Fruit fly (Drosophila melanogaster) whole organism, larva: ENCODE results near the gene Atac3.
A peak's percentile ranks its signal among the peaks of the same experiment; 100 is the strongest.

Experiments
- noc ChIP-seq: fragments of 200-800 bp; sonication (Bioruptor generic); optimal IDR thresholded peaks from 3 replicates; lab custom pipeline; 2019; ENCODE audit warnings: missing biosample characterization, mild to moderate bottlenecking, missing genetic modification characterization, moderate library complexity

The Atac3 gene

DNA sequence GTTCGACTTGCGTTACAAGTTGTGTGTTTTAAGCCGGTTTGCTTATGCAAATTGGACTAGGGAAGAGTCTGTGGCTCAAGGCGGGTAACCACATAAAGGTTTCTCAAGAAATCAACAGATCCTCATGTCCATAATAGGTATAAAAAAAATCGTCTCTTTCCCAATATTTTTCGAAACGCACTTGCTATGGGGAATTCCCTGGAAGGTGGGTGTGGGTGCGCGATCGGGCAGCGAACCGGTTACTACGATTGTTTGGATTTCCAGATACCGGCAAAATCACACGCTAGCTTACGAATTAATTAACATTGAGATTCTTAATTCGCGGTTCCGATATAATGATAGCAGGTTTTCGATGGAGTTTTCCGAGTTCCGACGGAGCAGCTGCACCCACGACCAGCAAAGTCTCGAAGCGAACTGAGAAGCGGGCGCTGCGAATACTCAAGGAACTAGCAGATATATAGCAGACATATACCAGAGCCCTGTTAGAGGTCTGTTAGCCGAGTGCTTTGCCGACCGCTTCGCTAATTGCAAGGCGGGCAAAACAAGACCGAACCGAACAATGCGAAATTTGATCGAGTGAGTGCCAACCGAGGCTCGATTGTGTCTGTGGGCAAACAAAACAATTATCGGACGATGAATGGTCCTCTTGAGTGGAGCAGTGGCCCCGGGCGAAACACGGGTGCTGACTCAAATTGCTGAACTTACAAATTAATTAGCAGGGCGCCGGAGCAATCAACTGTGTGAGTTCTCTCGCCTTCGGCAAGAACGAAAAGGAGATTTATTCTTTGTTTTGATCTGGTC lies 13.5 kb upstream of the Atac3 start:
- peak; percentile 18 for TF ChIP-seq noc

DNA sequence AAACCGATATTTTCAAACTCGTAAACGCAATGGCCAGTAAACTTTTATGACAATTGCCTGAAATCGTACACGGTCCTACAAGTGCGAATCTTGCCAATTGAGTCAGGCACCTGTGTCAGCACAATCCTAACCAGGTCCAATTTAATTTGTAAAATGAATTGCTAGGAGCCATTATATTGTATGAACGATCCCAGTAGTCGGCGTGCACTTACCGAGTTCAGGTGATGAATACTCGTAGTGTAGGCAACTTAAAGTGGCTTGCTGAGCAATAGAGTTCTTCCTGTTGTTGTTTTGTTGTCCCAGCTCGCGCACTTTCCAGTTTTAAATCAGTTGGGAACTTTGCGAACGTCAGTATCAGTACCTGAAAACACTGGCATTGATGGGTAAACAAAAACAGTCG lies 12.8 kb upstream of the Atac3 start:
- TF ChIP-seq noc: no peak

DNA sequence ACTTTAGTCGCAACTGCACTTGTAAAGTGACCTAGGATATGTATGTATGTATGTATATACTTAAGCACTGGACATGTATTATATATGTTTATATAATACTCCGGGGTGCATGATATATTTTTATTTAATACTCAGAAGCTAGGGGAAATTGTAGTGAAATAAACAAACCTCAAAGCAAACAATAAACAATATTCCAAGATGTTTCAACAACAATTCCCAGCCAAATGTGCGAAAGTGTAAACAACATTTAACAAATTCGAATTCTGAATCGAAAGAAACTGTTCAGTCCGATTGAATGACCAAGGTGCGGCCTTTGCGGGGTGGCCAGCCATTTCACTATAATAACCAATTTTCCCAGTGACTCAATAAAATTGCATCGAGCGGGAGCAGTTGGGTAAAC lies 12.3 kb upstream of the Atac3 start:
- no peak for TF ChIP-seq noc

DNA sequence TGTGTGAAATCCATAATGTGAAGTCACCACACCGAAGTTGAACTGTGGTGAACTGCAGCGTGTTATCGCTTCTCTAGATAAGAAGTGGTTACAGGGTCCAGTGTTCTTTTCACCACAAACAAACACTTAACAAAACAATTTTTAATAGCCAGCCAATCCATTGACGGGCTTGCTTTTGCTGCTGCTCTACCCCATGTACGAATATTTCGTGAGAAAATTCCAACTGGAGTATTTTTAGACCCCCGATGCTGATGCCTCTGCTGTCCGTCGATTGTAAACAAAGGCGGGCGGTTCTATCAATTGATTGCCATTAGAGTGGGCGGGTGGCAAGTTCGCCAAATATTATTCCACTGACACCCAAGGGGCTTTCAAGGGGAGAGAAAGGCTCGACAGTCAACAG lies 11.3 kb upstream of the Atac3 start:
- no peak for TF ChIP-seq noc

DNA sequence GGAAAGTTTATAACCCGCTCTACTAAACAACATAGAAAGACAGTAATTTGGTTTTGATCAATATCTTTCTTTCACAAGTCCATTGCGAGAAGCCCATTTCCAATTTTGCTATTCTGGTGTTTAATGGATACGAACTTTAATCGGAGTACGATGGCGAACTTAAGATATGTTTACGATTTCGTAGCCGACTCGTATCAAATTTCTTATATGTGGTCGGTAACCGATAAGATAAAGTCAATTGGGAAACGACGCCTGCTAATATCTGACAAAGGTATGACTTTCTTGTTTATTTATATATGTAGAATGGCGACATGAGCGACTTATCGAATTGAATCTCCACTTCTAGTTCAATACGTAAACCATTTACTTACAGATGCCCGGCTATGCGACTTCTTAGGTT lies 10.3 kb upstream of the Atac3 start:
- TF ChIP-seq noc: no peak

DNA sequence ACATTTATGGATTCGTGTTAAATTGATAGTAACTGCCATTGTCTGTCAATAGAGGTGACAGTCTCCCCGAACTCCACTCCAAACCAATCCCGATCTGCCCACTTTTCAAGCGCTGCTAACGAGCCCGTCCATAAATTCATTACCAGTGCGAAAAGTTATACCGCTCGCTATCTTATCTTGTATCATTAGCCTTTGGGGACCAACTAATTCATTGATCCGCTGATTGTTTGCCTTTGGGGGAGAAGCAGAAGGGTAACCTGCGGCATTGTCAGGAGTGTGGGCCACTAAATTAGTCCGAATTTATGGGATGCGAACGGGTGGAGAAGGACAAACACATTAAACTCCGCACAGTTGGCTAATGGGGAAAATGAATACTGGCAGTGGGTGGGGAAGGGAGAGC lies 9.4 kb upstream of the Atac3 start:
- peak; percentile 39 for TF ChIP-seq noc

DNA sequence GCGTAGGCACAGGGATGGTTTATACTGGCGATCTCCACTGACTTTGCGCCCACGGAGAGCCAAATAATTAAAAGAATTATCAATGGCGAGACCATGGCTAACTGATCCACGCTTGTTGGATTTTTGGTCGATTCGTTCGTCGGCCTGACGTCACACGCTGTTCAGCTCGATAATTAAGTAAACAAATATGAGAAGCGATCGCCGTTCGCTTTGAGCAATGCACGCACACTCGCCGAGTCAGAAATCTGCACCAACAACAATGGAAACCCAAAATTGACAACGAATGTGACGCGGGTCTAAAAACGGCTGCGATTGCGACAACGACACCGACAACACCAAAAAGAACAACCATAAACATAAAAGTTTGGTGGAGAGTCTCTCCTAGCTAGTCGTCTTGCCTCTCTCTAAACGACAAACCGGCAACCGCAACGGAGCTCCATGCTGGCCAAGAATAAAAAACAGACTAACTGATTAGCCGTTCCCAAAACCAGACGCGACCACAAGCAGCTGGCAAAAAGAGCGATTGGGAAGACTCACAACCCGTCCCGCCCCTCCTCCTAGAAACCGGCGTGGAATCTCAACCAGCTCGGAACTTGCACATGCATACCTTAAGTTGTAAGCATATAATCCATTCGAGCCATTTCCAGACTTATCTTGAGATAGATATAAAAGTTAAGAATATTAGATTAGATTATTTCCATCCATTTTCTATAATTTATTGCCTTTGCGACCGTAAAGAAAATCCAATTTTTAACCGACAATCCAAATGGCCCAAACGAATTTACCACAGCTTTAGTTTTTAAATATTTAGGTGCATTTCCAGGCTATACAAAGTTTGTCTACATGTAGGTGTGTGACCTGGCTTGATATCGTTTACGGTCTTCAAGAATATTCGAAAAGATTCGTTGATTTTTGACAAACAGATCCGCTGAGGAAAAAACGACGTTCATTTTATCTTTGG lies 4.3 kb upstream of the Atac3 start, which contains the start of gene mthl9:
Gene mthl9, minus strand, starts transcription at position 468 of the 961 bp plus-strand sequence.
- TF ChIP-seq noc: peak; percentile 43

DNA sequence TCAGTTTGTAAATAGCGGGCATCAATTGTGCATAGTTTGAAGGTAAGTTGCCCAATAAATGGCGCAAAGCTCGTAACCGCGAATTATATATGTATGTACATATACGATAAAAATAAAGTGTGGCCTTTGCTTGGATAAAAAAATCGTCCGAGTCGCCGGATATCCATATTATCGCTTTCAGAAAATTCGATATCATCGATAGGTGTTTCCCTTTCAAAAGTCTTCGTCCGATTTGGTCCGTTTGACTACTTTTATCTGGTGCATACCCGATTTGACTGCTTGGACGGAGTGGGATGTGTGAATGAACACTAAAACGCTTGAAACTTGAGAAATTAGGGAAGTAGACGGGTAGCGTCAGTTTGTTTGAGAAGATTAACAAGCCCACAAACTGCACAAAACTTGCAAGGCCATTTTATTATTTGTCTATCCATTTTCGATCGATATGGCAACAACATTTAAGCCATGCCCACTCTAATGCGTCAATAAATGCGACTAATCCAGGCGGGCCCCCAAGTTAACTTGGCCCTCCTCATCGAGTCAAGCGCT lies 1.4 kb upstream of the Atac3 start:
- no peak for TF ChIP-seq noc

DNA sequence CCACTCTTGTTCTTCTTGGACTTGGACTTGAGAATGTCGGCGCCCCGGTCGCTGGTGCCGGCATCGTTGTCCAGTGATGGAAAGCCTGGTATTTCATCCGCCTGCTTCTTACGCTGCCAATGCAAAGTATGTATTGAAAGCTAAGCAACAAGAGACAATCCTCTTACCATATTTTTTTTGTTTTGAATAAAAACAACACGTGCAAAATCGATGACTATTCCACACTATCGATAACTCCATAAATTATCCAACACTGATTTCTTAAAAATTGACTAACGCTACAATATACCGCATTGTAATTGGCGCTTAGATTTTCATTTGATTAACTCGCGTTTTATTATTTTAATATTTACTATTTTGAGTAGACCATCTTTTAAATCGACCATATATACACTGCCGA lies 3.3 kb downstream of the Atac3 start, which contains the start of gene CG32344:
Gene CG32344, minus strand, starts transcription at position 235 of the 400 bp plus-strand sequence.
- no peak for TF ChIP-seq noc

DNA sequence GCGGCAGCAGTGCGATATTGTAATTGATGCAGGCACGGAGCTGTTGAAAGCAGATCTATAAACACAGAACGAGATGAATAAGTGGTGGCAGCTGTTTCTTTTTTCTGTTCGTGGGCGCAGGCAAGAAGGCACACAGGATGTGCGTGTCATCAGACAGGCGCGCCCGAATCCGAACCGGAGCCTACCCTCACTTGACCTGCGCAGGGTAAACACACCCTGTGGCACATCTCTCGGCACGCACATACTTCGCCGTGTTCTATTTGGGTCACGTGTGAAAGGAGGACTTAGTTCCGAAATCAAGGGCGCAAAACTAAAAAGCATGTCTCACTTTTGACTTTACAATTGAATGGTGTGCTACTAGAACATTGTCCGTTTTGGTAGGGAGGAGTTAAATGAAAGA lies 6.3 kb downstream of the Atac3 start:
- TF ChIP-seq noc: no peak

DNA sequence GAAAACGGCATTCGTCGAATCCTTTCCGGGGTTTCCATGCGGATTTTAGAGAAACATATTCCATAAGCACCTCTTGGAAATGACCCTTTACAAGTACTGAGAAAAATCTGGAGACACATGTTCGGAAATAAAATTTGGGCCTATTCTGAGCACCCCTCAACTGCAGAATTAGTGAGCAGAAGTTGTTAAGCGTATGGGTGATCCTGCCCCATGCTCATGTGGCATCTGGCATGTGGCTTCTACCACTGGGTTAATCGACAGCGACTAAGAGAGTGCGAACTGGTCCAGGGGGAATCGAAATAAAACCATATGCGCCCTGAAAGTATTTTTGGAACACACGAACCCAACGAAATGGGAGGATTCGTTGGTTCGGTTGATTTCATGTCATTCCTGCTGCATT lies 7.0 kb downstream of the Atac3 start:
- TF ChIP-seq noc: no peak

DNA sequence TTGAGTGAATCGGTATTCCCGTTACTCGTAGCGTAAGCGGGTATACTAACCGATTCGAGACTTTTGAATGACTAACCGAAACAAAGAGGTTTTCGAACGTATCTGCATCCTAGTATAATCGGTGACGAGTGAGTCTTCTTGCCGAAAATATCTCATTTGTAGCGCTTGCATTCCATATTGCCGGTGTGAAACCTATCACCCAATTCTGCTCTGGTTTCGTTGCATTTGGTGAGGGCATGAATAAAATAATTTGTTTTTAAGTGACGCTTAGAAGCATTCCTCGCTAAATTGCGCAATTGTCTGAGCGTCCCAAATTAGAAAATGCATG lies 7.8 kb downstream of the Atac3 start:
- TF ChIP-seq noc: no peak

DNA sequence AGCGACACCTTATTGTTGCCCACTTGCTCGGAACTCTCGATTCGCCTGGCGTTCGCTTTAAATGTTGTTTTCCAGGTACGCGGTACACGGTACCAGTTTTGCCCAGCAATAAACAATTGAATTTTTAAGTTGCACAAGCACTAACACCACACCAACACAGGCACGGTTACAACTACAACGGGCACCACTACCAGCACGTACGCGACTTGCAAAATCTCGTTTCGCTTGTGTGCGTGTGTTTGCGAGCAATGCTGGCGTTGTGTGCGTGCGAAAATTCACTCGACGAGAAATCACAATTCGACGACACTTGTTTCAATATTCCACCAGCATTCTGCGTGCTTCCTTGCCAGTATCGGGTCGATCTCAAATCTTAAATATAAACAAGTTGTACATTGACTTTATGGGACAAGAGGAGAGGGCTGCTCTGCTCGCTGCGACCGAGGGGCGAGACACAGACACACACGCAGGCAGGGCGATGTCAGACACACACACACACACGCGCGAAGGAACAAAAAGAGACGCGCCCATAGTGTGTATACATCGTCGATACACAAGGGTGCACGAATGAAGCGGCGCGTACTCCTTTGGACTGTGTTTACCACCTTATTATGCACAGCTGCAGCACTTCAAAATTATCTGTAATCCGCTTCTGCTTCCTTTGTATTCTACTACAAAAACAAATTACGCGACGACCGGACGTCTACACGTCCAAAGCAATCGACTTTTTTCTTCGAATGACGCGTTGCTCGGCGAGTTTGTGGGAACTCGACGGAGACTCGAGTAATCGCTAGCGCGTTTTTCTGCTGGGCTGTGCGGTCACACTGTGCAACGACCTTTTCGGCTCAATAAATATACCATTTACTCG lies 8.4 kb downstream of the Atac3 start, which contains the start of gene fwd:
Gene fwd, minus strand, starts transcription at position 740 of the 865 bp plus-strand sequence.
- TF ChIP-seq noc: peak; percentile 36

DNA sequence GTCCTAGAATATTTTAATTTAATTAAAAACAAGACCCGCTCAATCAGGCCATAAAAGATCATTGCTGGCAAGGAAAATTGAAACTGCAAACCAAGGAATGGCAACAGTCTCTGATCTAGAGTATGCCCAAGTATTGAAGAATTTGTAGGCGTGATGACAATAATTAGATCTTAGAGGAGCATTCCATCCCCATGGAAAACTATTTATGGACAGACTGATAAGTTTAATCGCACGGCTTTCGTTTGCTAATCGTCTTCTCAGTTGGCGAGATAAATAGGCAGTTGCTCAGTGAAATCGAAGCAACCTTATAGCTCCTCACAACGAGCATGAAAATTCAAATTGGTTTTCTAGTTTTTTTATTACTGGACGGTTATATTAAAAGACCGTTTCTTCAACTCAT lies 11.0 kb downstream of the Atac3 start, which contains the start of gene ddbt:
Gene ddbt, plus strand, starts transcription at position 301 of the 400 bp plus-strand sequence.
- TF ChIP-seq noc: no peak

DNA sequence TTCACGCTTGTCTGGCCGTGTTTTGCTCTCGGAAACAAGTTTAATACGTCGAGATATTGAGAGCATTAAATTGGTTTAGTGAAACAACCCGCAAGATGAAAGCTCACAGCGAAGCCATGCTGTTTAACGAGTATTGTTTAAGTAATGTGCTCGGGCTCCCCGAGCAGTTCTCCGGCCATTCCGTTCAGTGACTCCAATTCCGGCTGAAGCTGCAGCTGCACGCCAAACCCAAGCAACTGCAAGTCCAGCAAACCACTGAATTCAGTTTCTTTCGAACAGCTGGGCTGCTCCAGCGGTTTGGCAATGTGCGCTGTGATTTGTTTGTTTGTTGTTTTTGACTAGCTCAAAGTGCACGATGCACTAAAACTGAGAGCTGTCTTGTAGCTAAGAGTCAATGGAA lies 12.7 kb downstream of the Atac3 start:
- no peak for TF ChIP-seq noc

DNA sequence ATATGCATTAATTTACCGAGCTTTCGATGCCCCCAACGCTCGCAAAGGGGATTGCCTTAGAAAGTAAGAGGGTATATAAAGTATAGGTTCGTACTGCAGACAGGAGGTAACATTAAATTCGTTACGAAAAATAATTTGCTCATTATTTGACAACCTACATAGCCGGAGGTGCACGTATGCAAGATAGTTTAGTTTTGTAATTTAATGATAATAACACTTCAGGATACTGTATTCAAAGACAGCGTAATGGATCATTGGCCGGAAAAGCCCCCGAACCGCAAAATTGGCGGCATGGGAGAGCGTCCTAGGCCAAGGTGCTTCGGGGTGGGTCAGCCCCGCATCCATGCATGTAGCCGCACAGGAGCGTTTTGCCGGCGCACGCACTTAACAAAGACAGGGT lies 15.5 kb downstream of the Atac3 start:
- TF ChIP-seq noc: no peak
